Worm (Caenorhabditis elegans) whole organism, L1 larva: ENCODE measurements around the gene daf-14.

Experiments
- ceh-82 ChIP-seq, 3 experiments: fragments of 150-350 bp in 1 of 3; sonication (generic microtip) in 2 of 3; optimal IDR thresholded peaks; 2 replicates each; lab custom pipeline; 2014 to 2017; ENCODE audit warnings: missing biosample characterization in 3 of 3, missing genetic modification characterization in 3 of 3
- ces-1 ChIP-seq: fragments of 150-350 bp; optimal IDR thresholded peaks from 2 replicates; lab custom pipeline; 2014; ENCODE audit warnings: missing biosample characterization, missing genetic modification reagents, missing genetic modification characterization
- ets-5 ChIP-seq: fragments of 200-800 bp; sonication (Bioruptor generic); IDR thresholded peaks from 2 replicates; pipeline ENCODE4 v1.3.6; 2022; ENCODE audit warnings: missing genetic modification characterization, missing compliant biosample characterization
- lin-14 ChIP-seq: fragments of 200-800 bp; sonication (Bioruptor generic); optimal IDR thresholded peaks from 2 replicates; lab custom pipeline; 2018; ENCODE audit warnings: mild to moderate bottlenecking, missing genetic modification characterization, moderate library complexity, missing compliant biosample characterization
- lin-39 ChIP-seq: fragments of 150-350 bp; optimal IDR thresholded peaks from 2 replicates; lab custom pipeline; 2014; ENCODE audit warnings: missing biosample characterization, missing genetic modification reagents, missing genetic modification characterization
- lsy-2 ChIP-seq, 2 experiments: fragments of 150-350 bp; optimal IDR thresholded peaks; 2 replicates each; lab custom pipeline; 2014; ENCODE audit warnings: missing biosample characterization in 2 of 2, missing genetic modification characterization in 2 of 2
- unc-62 ChIP-seq: fragments of 150-350 bp; optimal IDR thresholded peaks from 2 replicates; lab custom pipeline; 2014; ENCODE audit warnings: missing biosample characterization, missing genetic modification reagents, missing genetic modification characterization

DNA sequence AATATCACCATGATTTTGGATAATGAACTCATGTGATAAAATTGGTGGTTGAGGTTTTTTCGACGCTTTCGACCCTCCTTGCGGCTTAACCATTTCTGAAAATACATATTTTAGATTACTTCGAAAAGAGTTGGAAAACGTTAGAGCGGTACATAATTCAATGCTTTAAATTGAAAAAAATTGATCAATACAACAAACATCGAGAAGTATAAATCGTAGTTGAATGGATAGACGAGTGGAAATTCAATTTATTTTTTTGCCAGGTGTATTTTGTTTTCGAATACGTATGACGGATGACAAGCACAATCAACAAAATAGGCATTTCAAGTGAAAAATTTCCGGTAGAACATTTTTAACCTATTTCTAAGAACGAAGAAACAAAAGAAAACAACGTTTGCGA, 29.2 kb upstream of the daf-14 start, which contains the start of gene tram-1:
- TF ChIP-seq lsy-2 (tag; optimal IDR thresholded peaks at IDR 0.05; lab: Kevin White, UChicago), result no peak
- no peak for TF ChIP-seq ceh-82 (tag; optimal IDR thresholded peaks at IDR 0.05; lab: Kevin White, UChicago)
- TF ChIP-seq lin-39 (tag; lab: Kevin White, UChicago), result no peak
- TF ChIP-seq lin-14 (GFP tag; lab: Kevin White, UChicago), result no peak
- TF ChIP-seq ces-1 (GFP tag; lab: Kevin White, UChicago), result no peak
- no peak for TF ChIP-seq ets-5 (GFP tag; lab: Robert Waterston, UW)
- no peak for TF ChIP-seq unc-62 (GFP tag; lab: Kevin White, UChicago)
